Fruit fly (Drosophila melanogaster) whole organism, embryonic: ENCODE data around the gene ND-13A.

ENCODE experiments used
- Adf1 ChIP-seq: fragments of 200-800 bp; sonication (Bioruptor generic); IDR thresholded peaks from 2 replicates; pipeline ENCODE4 v1.3.6; 2022; ENCODE audit warnings: missing biosample characterization, missing genetic modification characterization
- Bdp1 ChIP-seq: fragments of 200-800 bp; sonication (Bioruptor generic); optimal IDR thresholded peaks from 3 replicates; lab custom pipeline; 2016; ENCODE audit warnings: missing biosample characterization, missing genetic modification characterization
- CG10543 ChIP-seq: fragments of 200-800 bp; sonication (Bioruptor generic); optimal IDR thresholded peaks from 3 replicates; lab custom pipeline; 2017; ENCODE audit warnings: missing biosample characterization, mild to moderate bottlenecking, missing genetic modification characterization, moderate library complexity
- CG11398 ChIP-seq: fragments of 200-800 bp; sonication (Bioruptor generic); optimal IDR thresholded peaks from 2 replicates; lab custom pipeline; 2016; ENCODE audit warnings: missing biosample characterization, missing genetic modification characterization
- CG11456 ChIP-seq: fragments of 200-800 bp; sonication (Bioruptor generic); IDR thresholded peaks from 3 replicates; pipeline ENCODE4 v1.3.6; 2022; ENCODE audit warnings: missing biosample characterization, missing genetic modification characterization
- CG11695 ChIP-seq: fragments of 200-800 bp; sonication (Bioruptor generic); IDR thresholded peaks from 3 replicates; pipeline ENCODE4 v1.3.6; 2022; ENCODE audit warnings: missing biosample characterization, missing genetic modification characterization
- CG17829 ChIP-seq: fragments of 200-800 bp; optimal IDR thresholded peaks from 2 replicates; lab custom pipeline; 2019; ENCODE audit warnings: missing biosample characterization, mild to moderate bottlenecking, missing genetic modification characterization, moderate library complexity
- CG1792 ChIP-seq: fragments of 200-800 bp; sonication (Bioruptor generic); optimal IDR thresholded peaks from 2 replicates; lab custom pipeline; 2016; ENCODE audit warnings: missing biosample characterization, missing genetic modification characterization
- CG1832 ChIP-seq: fragments of 200-800 bp; sonication (Bioruptor generic); optimal IDR thresholded peaks from 2 replicates; lab custom pipeline; 2017; ENCODE audit warnings: missing biosample characterization, mild to moderate bottlenecking, missing genetic modification characterization, inconsistent platforms
- CG2202 ChIP-seq: fragments of 200-800 bp; sonication (Bioruptor generic); optimal IDR thresholded peaks from 2 replicates; lab custom pipeline; 2018; ENCODE audit warnings: missing biosample characterization, mild to moderate bottlenecking, missing genetic modification characterization
- CG2889 ChIP-seq: fragments of 200-800 bp; sonication (Bioruptor generic); IDR thresholded peaks from 3 replicates; pipeline ENCODE4 v1.3.6; 2022; ENCODE audit warnings: missing biosample characterization, missing genetic modification characterization
- CG31365 ChIP-seq: fragments of 200-800 bp; sonication (Bioruptor generic); optimal IDR thresholded peaks from 2 replicates; lab custom pipeline; 2018; ENCODE audit warnings: missing biosample characterization, mild to moderate bottlenecking, missing genetic modification characterization
- CG3847 ChIP-seq: fragments of 200-800 bp; sonication (Bioruptor generic); IDR thresholded peaks from 2 replicates; pipeline ENCODE4 v1.3.6; 2022; ENCODE audit warnings: missing biosample characterization, missing genetic modification characterization
- CG4707 ChIP-seq: fragments of 200-800 bp; sonication (Bioruptor generic); optimal IDR thresholded peaks from 2 replicates; lab custom pipeline; 2018; ENCODE audit warnings: missing biosample characterization, mild to moderate bottlenecking, missing genetic modification characterization, moderate library complexity
- CG6254 ChIP-seq: fragments of 200-800 bp; sonication (Bioruptor generic); optimal IDR thresholded peaks from 3 replicates; lab custom pipeline; 2017; ENCODE audit warnings: mild to moderate bottlenecking, missing biosample characterization, missing genetic modification reagents, missing genetic modification characterization
- CG7271 ChIP-seq: fragments of 200-800 bp; sonication (Bioruptor generic); optimal IDR thresholded peaks from 2 replicates; lab custom pipeline; 2018; ENCODE audit warnings: missing biosample characterization, mild to moderate bottlenecking, missing genetic modification characterization, moderate library complexity
- CG9609 ChIP-seq: fragments of 200-800 bp; sonication (Bioruptor generic); optimal IDR thresholded peaks from 3 replicates; lab custom pipeline; 2016; ENCODE audit warnings: missing biosample characterization, missing genetic modification characterization
- Dbx ChIP-seq: fragments of 200-800 bp; sonication (Bioruptor generic); IDR thresholded peaks from 3 replicates; pipeline ENCODE4 v1.3.6; 2022; ENCODE audit warnings: missing biosample characterization, missing genetic modification characterization
- Ets97D ChIP-seq: fragments of 200-800 bp; sonication (Bioruptor generic); optimal IDR thresholded peaks from 3 replicates; lab custom pipeline; 2016; ENCODE audit warnings: missing biosample characterization, missing genetic modification characterization
- Gsc ChIP-seq: fragments of 200-800 bp; sonication (Bioruptor generic); IDR thresholded peaks from 2 replicates; pipeline ENCODE4 v1.3.6; 2022; ENCODE audit warnings: missing biosample characterization, missing genetic modification characterization
- Max ChIP-seq: fragments of 200-800 bp; sonication (Bioruptor generic); optimal IDR thresholded peaks from 2 replicates; lab custom pipeline; 2016; ENCODE audit warnings: missing biosample characterization, mild to moderate bottlenecking, missing genetic modification characterization
- Myb ChIP-seq: fragments of 200-800 bp; sonication (Bioruptor generic); optimal IDR thresholded peaks from 2 replicates; lab custom pipeline; 2016; ENCODE audit warnings: missing biosample characterization, missing genetic modification characterization
- Nf-YA ChIP-seq: fragments of 200-800 bp; sonication (Bioruptor generic); IDR thresholded peaks from 2 replicates; pipeline ENCODE4 v1.3.6; 2022; ENCODE audit warnings: missing biosample characterization, missing genetic modification characterization
- Nf-YB ChIP-seq: fragments of 200-800 bp; sonication (Bioruptor generic); optimal IDR thresholded peaks from 3 replicates; lab custom pipeline; 2019; ENCODE audit warnings: missing biosample characterization, mild to moderate bottlenecking, missing genetic modification characterization, moderate library complexity
- Oaz ChIP-seq: fragments of 200-800 bp; sonication (Bioruptor generic); IDR thresholded peaks from 2 replicates; pipeline ENCODE4 v1.3.6; 2022; ENCODE audit warnings: missing biosample characterization, missing genetic modification characterization
- Vsx1 ChIP-seq: fragments of 200-800 bp; sonication (Bioruptor generic); optimal IDR thresholded peaks from 2 replicates; lab custom pipeline; 2017; ENCODE audit warnings: missing biosample characterization, mild to moderate bottlenecking, missing genetic modification characterization, missing genetic modification reagents
- Xbp1 ChIP-seq: fragments of 200-800 bp; sonication (Bioruptor generic); optimal IDR thresholded peaks from 3 replicates; lab custom pipeline; 2016; ENCODE audit warnings: missing biosample characterization, mild to moderate bottlenecking, missing genetic modification characterization
- YL-1 ChIP-seq: fragments of 200-800 bp; sonication (Bioruptor generic); optimal IDR thresholded peaks from 3 replicates; lab custom pipeline; 2017; ENCODE audit warnings: missing biosample characterization, mild to moderate bottlenecking, missing genetic modification characterization
- ase ChIP-seq: fragments of 200-800 bp; sonication (Bioruptor generic); IDR thresholded peaks from 3 replicates; pipeline ENCODE4 v1.3.6; 2022; ENCODE audit warnings: missing biosample characterization, missing genetic modification characterization
- cad ChIP-seq: fragments of >200 bp; optimal IDR thresholded peaks from 2 replicates; lab custom pipeline; 2017; ENCODE audit warnings: missing biosample characterization, missing genetic modification characterization
- chm ChIP-seq: fragments of 200-800 bp; sonication (Bioruptor generic); IDR thresholded peaks from 2 replicates; pipeline ENCODE4 v1.3.6; 2022; ENCODE audit warnings: missing biosample characterization, missing genetic modification characterization
- chn ChIP-seq: fragments of 200-800 bp; sonication (Bioruptor generic); optimal IDR thresholded peaks from 2 replicates; lab custom pipeline; 2016; ENCODE audit warnings: missing biosample characterization, missing genetic modification characterization
- crc ChIP-seq: fragments of 200-800 bp; sonication (Bioruptor generic); optimal IDR thresholded peaks from 2 replicates; lab custom pipeline; 2016; ENCODE audit warnings: missing biosample characterization, missing genetic modification characterization
- fd64A ChIP-seq: fragments of 200-800 bp; sonication (Bioruptor generic); optimal IDR thresholded peaks from 3 replicates; lab custom pipeline; 2018; ENCODE audit warnings: missing biosample characterization, mild to moderate bottlenecking, missing genetic modification characterization
- gcm2 ChIP-seq: fragments of 200-800 bp; sonication (Bioruptor generic); optimal IDR thresholded peaks from 2 replicates; lab custom pipeline; 2016; ENCODE audit warnings: missing biosample characterization, missing genetic modification characterization
- gfzf ChIP-seq: fragments of 200-800 bp; sonication (Bioruptor generic); optimal IDR thresholded peaks from 2 replicates; lab custom pipeline; 2016; ENCODE audit warnings: missing biosample characterization, mild to moderate bottlenecking, missing genetic modification characterization, moderate library complexity
- gt ChIP-seq: fragments of 200-800 bp; sonication (Bioruptor generic); IDR thresholded peaks from 2 replicates; pipeline ENCODE4 v1.3.6; 2022; ENCODE audit warnings: missing biosample characterization, missing genetic modification characterization
- inv ChIP-seq: fragments of 200-800 bp; sonication (Bioruptor generic); IDR thresholded peaks from 2 replicates; pipeline ENCODE4 v1.3.6; 2022; ENCODE audit warnings: missing biosample characterization, missing genetic modification characterization; ENCODE audit not compliant: partially characterized antibody
- kay ChIP-seq: fragments of 200-800 bp; sonication (Bioruptor generic); optimal IDR thresholded peaks from 2 replicates; lab custom pipeline; 2016; ENCODE audit warnings: missing biosample characterization, missing genetic modification characterization
- lilli ChIP-seq: fragments of 200-800 bp; sonication (Bioruptor generic); optimal IDR thresholded peaks from 3 replicates; lab custom pipeline; 2016; ENCODE audit warnings: missing biosample characterization, missing genetic modification characterization
- org-1 ChIP-seq: fragments of 200-800 bp; sonication (Bioruptor generic); optimal IDR thresholded peaks from 2 replicates; lab custom pipeline; 2017; ENCODE audit warnings: missing biosample characterization, missing genetic modification characterization
- pnt ChIP-seq: fragments of 200-800 bp; sonication (Bioruptor generic); optimal IDR thresholded peaks from 3 replicates; lab custom pipeline; 2016; ENCODE audit warnings: missing biosample characterization, missing genetic modification characterization
- pzg ChIP-seq: fragments of 200-800 bp; sonication (Bioruptor generic); optimal IDR thresholded peaks from 3 replicates; lab custom pipeline; 2018; ENCODE audit warnings: missing biosample characterization, mild to moderate bottlenecking, missing genetic modification characterization, moderate library complexity
- salm ChIP-seq: fragments of 200-800 bp; sonication (Bioruptor generic); optimal IDR thresholded peaks from 2 replicates; lab custom pipeline; 2018; ENCODE audit warnings: missing biosample characterization, mild to moderate bottlenecking, missing genetic modification characterization
- slp2 ChIP-seq: fragments of 200-800 bp; sonication (Bioruptor generic); optimal IDR thresholded peaks from 2 replicates; lab custom pipeline; 2016; ENCODE audit warnings: missing biosample characterization, missing genetic modification characterization
- trem ChIP-seq: fragments of 200-800 bp; optimal IDR thresholded peaks from 3 replicates; lab custom pipeline; 2019; ENCODE audit warnings: missing biosample characterization, mild to moderate bottlenecking, missing genetic modification characterization, moderate library complexity
- tup ChIP-seq: fragments of 200-800 bp; sonication (Bioruptor generic); optimal IDR thresholded peaks from 2 replicates; lab custom pipeline; 2016; ENCODE audit warnings: missing biosample characterization, mild to moderate bottlenecking, missing genetic modification characterization, moderate library complexity
- usp ChIP-seq: fragments of >200 bp; optimal IDR thresholded peaks from 2 replicates; lab custom pipeline; 2017; ENCODE audit warnings: missing biosample characterization, missing genetic modification characterization
- wor ChIP-seq: fragments of 200-800 bp; sonication (Bioruptor generic); IDR thresholded peaks from 2 replicates; pipeline ENCODE4 v1.3.6; 2022; ENCODE audit warnings: missing biosample characterization, missing genetic modification characterization
- zfh1 ChIP-seq: fragments of 200-800 bp; sonication (Bioruptor generic); IDR thresholded peaks from 3 replicates; pipeline ENCODE4 v1.3.6; 2022; ENCODE audit warnings: missing biosample characterization, missing genetic modification characterization

Gene ND-13A

DNA sequence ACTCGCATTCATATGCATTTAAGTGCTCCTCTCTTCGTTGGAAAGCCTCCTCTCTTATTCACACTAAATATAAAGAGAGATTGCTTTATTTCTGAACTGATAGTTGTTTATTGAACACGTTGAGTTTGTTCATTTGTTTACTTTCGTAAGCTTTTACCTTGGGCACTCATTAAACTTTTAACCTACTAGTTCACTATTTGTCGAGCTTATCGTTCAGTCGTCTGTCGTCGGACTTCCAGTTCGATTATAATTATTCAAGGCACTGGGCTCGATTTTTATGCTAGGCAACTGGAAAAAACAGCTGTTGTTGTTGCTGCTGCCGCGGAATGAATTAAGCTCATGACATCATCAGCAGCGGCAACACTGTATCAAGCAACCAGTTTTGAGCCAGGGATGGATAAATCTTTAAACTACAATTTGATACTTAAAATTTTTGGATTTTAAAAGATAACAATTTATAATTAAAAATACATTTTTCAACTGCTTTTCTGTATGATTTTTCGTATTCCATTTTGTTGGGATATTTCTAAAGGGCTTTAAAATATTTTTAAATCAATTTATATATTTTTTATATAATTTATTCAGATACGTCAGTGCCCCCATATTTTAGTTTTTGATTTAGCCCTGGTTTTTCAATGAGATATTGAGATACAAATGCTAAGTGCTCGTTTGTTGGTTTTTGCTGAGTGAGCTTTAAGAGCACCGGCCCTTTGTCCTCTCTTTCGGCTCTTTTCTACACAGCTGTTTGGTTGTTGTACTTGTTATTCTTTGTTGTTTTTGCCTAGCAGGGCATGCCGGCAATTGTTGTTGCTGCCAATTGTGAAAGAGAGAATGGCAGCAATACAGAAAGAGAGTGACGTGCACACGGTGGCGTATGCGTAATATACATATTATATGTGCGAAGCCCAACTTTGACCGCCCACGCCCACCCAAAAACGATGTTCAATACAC is 45.4 kb upstream of the ND-13A start (continued):
- TF ChIP-seq tup (GFP tag; lab: Kevin White, UChicago) (peak; percentile 52), Bdp1 (no peak), gcm2 (GFP tag; lab: Kevin White, UChicago) (no peak), Nf-YA (GFP tag; lab: Robert Waterston, UW) (peak; percentile 92), chm (GFP tag; lab: Robert Waterston, UW) (peak; percentile 79; the same call in 1 of the 2 replicates), Xbp1 (GFP tag; lab: Kevin White, UChicago) (peak; percentile 87), salm (tag; lab: Kevin White, UChicago) (peak; percentile 82), CG10543 (GFP tag; lab: Kevin White, UChicago) (peak; percentile 97), chn (GFP tag; lab: Kevin White, UChicago) (peak; percentile 14), Vsx1 (peak; percentile 86), CG2889 (GFP tag; lab: Robert Waterston, UW) (peak; percentile 82), fd64A (GFP tag; lab: Kevin White, UChicago) (no peak), crc (no peak), CG3847 (GFP tag; lab: Robert Waterston, UW) (peak; percentile 97), pnt (GFP tag; lab: Kevin White, UChicago) (no peak), Myb (GFP tag; lab: Kevin White, UChicago) (no peak), Ets97D (GFP tag; lab: Kevin White, UChicago) (no peak), CG1792 (GFP tag; lab: Kevin White, UChicago) (no peak), CG2202 (tag; lab: Kevin White, UChicago) (peak; percentile 56), CG11695 (GFP tag; lab: Robert Waterston, UW) (peak; percentile 99), lilli (GFP tag; lab: Kevin White, UChicago) (peak; percentile 81), CG17829 (tag; lab: Kevin White, UChicago) (peak; percentile 96), CG9609 (GFP tag; lab: Kevin White, UChicago) (no peak), org-1 (GFP tag; lab: Kevin White, UChicago) (peak; percentile 93), CG11456 (GFP tag; lab: Robert Waterston, UW) (peak; percentile 87), usp (GFP tag; lab: Kevin White, UChicago) (no peak), Dbx (GFP tag; lab: Robert Waterston, UW) (peak; percentile 96), zfh1 (peak; percentile 87), CG7271 (tag; lab: Kevin White, UChicago) (peak; percentile 48), CG1832 (GFP tag; lab: Kevin White, UChicago) (no peak), trem (peak; percentile 82), cad (GFP tag; lab: Kevin White, UChicago) (no peak), inv (GFP tag; lab: Robert Waterston, UW) (no peak), wor (GFP tag; lab: Robert Waterston, UW) (peak; percentile 91), Adf1 (GFP tag; lab: Robert Waterston, UW) (peak; percentile 83), YL-1 (GFP tag; lab: Kevin White, UChicago) (peak; percentile 82), CG6254 (GFP tag; lab: Kevin White, UChicago) (peak; percentile 78), Max (GFP tag; lab: Kevin White, UChicago) (peak; percentile 73), Gsc (GFP tag; lab: Robert Waterston, UW) (no peak; the same call in 1 of the 2 replicates), CG31365 (tag; lab: Kevin White, UChicago) (peak; percentile 12), CG11398 (GFP tag; lab: Kevin White, UChicago) (no peak), ase (peak; percentile 92), CG4707 (GFP tag; lab: Kevin White, UChicago) (peak; percentile 8), pzg (GFP tag; lab: Kevin White, UChicago) (no peak), Nf-YB (GFP tag; lab: Kevin White, UChicago) (peak; percentile 82), gt (GFP tag; lab: Robert Waterston, UW) (peak; percentile 79), gfzf (no peak), Oaz (peak; percentile 81), slp2 (GFP tag; lab: Kevin White, UChicago) (peak; percentile 25), kay (peak; percentile 86)
